Worm (Caenorhabditis elegans) whole organism, young adult: ENCODE measurements around the gene C01B10.9.

Experiments used
- B0019.2 ChIP-seq: fragments of 200-800 bp; sonication (Bioruptor generic); conservative IDR thresholded peaks from 2 replicates; pipeline ENCODE4 v1.3.6; 2022; ENCODE audit warnings: missing genetic modification reagents, missing genetic modification characterization, missing compliant biosample characterization
- B0336.3 ChIP-seq: fragments of 200-800 bp; sonication (Bioruptor generic); IDR thresholded peaks from 2 replicates; pipeline ENCODE4 v1.3.6; 2022; ENCODE audit warnings: missing genetic modification characterization, missing compliant biosample characterization
- C06A6.2 ChIP-seq: fragments of 200-800 bp; sonication (Bioruptor generic); conservative IDR thresholded peaks from 2 replicates; pipeline ENCODE4 v1.3.6; 2022; ENCODE audit warnings: missing genetic modification characterization, missing compliant biosample characterization
- D2030.7 ChIP-seq: fragments of 200-800 bp; sonication (Bioruptor generic); IDR thresholded peaks from 2 replicates; pipeline ENCODE4 v1.3.6; 2022; ENCODE audit warnings: missing genetic modification reagents, missing genetic modification characterization, missing compliant biosample characterization
- F23B12.7 ChIP-seq: sonication (generic microtip); optimal IDR thresholded peaks from 2 replicates; lab custom pipeline; 2017; ENCODE audit warnings: missing genetic modification characterization, mild to moderate bottlenecking, missing compliant biosample characterization, antibody characterized with exemption, moderate library complexity; ENCODE audit not compliant: insufficient read depth
- F33H1.4 ChIP-seq: fragments of 200-800 bp; sonication (Bioruptor generic); IDR thresholded peaks from 2 replicates; pipeline ENCODE4 v1.3.6; 2022; ENCODE audit warnings: missing genetic modification reagents, missing genetic modification characterization, missing compliant biosample characterization
- F37B4.10 ChIP-seq: fragments of 200-800 bp; sonication (Bioruptor generic); IDR thresholded peaks from 2 replicates; pipeline ENCODE4 v1.3.6; 2022; ENCODE audit warnings: missing genetic modification characterization, missing compliant biosample characterization
- F39B2.1 ChIP-seq: fragments of 200-800 bp; sonication (Bioruptor generic); IDR thresholded peaks from 2 replicates; pipeline ENCODE4 v1.3.6; 2022; ENCODE audit warnings: missing genetic modification reagents, missing genetic modification characterization, missing compliant biosample characterization
- F49E8.2 ChIP-seq: sonication (generic microtip); optimal IDR thresholded peaks from 3 replicates; lab custom pipeline; 2017; ENCODE audit warnings: missing genetic modification characterization, mild to moderate bottlenecking, missing compliant biosample characterization, antibody characterized with exemption, moderate library complexity; ENCODE audit not compliant: insufficient read depth
- F57A8.1 ChIP-seq: fragments of 200-800 bp; sonication (Bioruptor generic); optimal IDR thresholded peaks from 2 replicates; lab custom pipeline; 2018; ENCODE audit warnings: mild to moderate bottlenecking, missing genetic modification characterization, moderate library complexity, missing compliant biosample characterization
- F57C9.4 ChIP-seq: sonication (generic microtip); optimal IDR thresholded peaks from 2 replicates; lab custom pipeline; 2017; ENCODE audit warnings: mild to moderate bottlenecking, missing genetic modification characterization, missing compliant biosample characterization
- T26A5.8 ChIP-seq: sonication (generic microtip); optimal IDR thresholded peaks from 2 replicates; lab custom pipeline; 2016; ENCODE audit warnings: missing genetic modification characterization, missing compliant biosample characterization
- Y56A3A.18 ChIP-seq: fragments of 200-800 bp; sonication (Bioruptor generic); IDR thresholded peaks from 2 replicates; pipeline ENCODE4 v1.3.6; 2022; ENCODE audit warnings: missing genetic modification reagents, missing genetic modification characterization, missing compliant biosample characterization
- Y67H2A.10 ChIP-seq: fragments of 200-800 bp; sonication (Bioruptor generic); conservative IDR thresholded peaks from 2 replicates; pipeline ENCODE4 v1.3.6; 2022; ENCODE audit warnings: missing genetic modification reagents, missing genetic modification characterization, missing compliant biosample characterization
- Y79H2A.3 ChIP-seq: fragments of 200-800 bp; sonication (Bioruptor generic); conservative IDR thresholded peaks from 2 replicates; pipeline ENCODE4 v1.3.6; 2022; ENCODE audit warnings: missing genetic modification reagents, missing genetic modification characterization, missing compliant biosample characterization
- aptf-3 ChIP-seq: fragments of 200-800 bp; sonication (Bioruptor generic); IDR thresholded peaks from 2 replicates; pipeline ENCODE4 v1.3.6; 2022; ENCODE audit warnings: missing genetic modification characterization, missing compliant biosample characterization
- attf-5 ChIP-seq: fragments of 200-800 bp; sonication (Bioruptor generic); optimal IDR thresholded peaks from 2 replicates; lab custom pipeline; 2018; ENCODE audit warnings: mild to moderate bottlenecking, missing genetic modification characterization, missing compliant biosample characterization
- cebp-1 ChIP-seq, 2 experiments: fragments of 200-800 bp in 1 of 2; sonication (Bioruptor generic) in 1 of 2; sonication (generic microtip) in 1 of 2; IDR thresholded peaks in 1 of 2; optimal IDR thresholded peaks in 1 of 2; 2 replicates each; pipeline versions ENCODE4 v1.3.6 to Lab custom; 2017 to 2022; ENCODE audit warnings: missing compliant biosample characterization in 2 of 2, missing genetic modification characterization in 2 of 2, mild to moderate bottlenecking in 1 of 2, missing genetic modification reagents in 1 of 2, moderate library complexity in 1 of 2
- ceh-100 ChIP-seq: fragments of 200-800 bp; sonication (Bioruptor generic); IDR thresholded peaks from 2 replicates; pipeline ENCODE4 v1.3.6; 2022; ENCODE audit warnings: missing genetic modification reagents, missing genetic modification characterization, missing compliant biosample characterization
- ceh-40 ChIP-seq: fragments of 200-800 bp; sonication (Bioruptor generic); IDR thresholded peaks from 2 replicates; pipeline ENCODE4 v1.3.6; 2022; ENCODE audit warnings: missing genetic modification characterization, missing compliant biosample characterization
- ceh-91 ChIP-seq: fragments of 200-800 bp; sonication (Bioruptor generic); IDR thresholded peaks from 2 replicates; pipeline ENCODE4 v1.3.6; 2022; ENCODE audit warnings: missing genetic modification reagents, missing genetic modification characterization, missing compliant biosample characterization
- dpff-1 ChIP-seq: sonication (generic microtip); optimal IDR thresholded peaks from 2 replicates; lab custom pipeline; 2017; ENCODE audit warnings: mild to moderate bottlenecking, missing genetic modification characterization, missing compliant biosample characterization
- efl-1 ChIP-seq: fragments of 150-350 bp; optimal IDR thresholded peaks from 2 replicates; lab custom pipeline; 2014; ENCODE audit warnings: missing biosample characterization, missing genetic modification reagents, missing genetic modification characterization
- fkh-3 ChIP-seq: sonication (generic microtip); optimal IDR thresholded peaks from 2 replicates; lab custom pipeline; 2016; ENCODE audit warnings: mild to moderate bottlenecking, missing genetic modification characterization, missing compliant biosample characterization
- gei-17 ChIP-seq: fragments of 200-800 bp; sonication (Bioruptor generic); optimal IDR thresholded peaks from 2 replicates; lab custom pipeline; 2018; ENCODE audit warnings: mild to moderate bottlenecking, missing genetic modification characterization, missing compliant biosample characterization
- him-1 ChIP-seq: sonication (generic microtip); optimal IDR thresholded peaks from 2 replicates; lab custom pipeline; 2016; ENCODE audit warnings: missing genotype, missing genetic modification reagents, missing genetic modification characterization, missing compliant biosample characterization
- let-526 ChIP-seq: fragments of 200-800 bp; sonication (Bioruptor generic); IDR thresholded peaks from 2 replicates; pipeline ENCODE4 v1.3.6; 2022; ENCODE audit warnings: missing genetic modification reagents, missing genetic modification characterization, missing compliant biosample characterization
- lin-26 ChIP-seq: fragments of 200-800 bp; sonication (Bioruptor generic); IDR thresholded peaks from 2 replicates; pipeline ENCODE4 v1.3.6; 2022; ENCODE audit warnings: missing genetic modification reagents, missing genetic modification characterization, missing compliant biosample characterization
- lir-1 ChIP-seq: fragments of 200-800 bp; sonication (Bioruptor generic); conservative IDR thresholded peaks from 2 replicates; pipeline ENCODE4 v1.3.6; 2022; ENCODE audit warnings: missing genetic modification reagents, missing genetic modification characterization, missing compliant biosample characterization
- lsy-27 ChIP-seq: sonication (generic microtip); optimal IDR thresholded peaks from 2 replicates; lab custom pipeline; 2017; ENCODE audit warnings: missing genetic modification characterization, mild to moderate bottlenecking, missing compliant biosample characterization, antibody characterized with exemption, missing genotype, borderline replicate concordance; ENCODE audit not compliant: insufficient read depth
- madf-10 ChIP-seq: sonication (generic microtip); optimal IDR thresholded peaks from 2 replicates; lab custom pipeline; 2016; ENCODE audit warnings: mild to moderate bottlenecking, missing genetic modification characterization, missing compliant biosample characterization
- madf-8 ChIP-seq: fragments of 200-800 bp; sonication (Bioruptor generic); conservative IDR thresholded peaks from 2 replicates; pipeline ENCODE4 v1.3.6; 2022; ENCODE audit warnings: missing genetic modification reagents, missing genetic modification characterization, missing compliant biosample characterization
- mel-28 ChIP-seq: sonication (generic microtip); optimal IDR thresholded peaks from 2 replicates; lab custom pipeline; 2016; ENCODE audit warnings: borderline replicate concordance, mild to moderate bottlenecking, missing genetic modification characterization, missing compliant biosample characterization
- nhr-120 ChIP-seq: fragments of 200-800 bp; sonication (Bioruptor generic); IDR thresholded peaks from 2 replicates; pipeline ENCODE4 v1.3.6; 2022; ENCODE audit warnings: missing genetic modification characterization, missing compliant biosample characterization
- nhr-27 ChIP-seq: fragments of 200-800 bp; sonication (Bioruptor generic); optimal IDR thresholded peaks from 2 replicates; lab custom pipeline; 2018; ENCODE audit warnings: mild to moderate bottlenecking, missing genetic modification characterization, moderate library complexity, missing compliant biosample characterization
- nhr-80 ChIP-seq: sonication (generic microtip); optimal IDR thresholded peaks from 2 replicates; lab custom pipeline; 2016; ENCODE audit warnings: missing genetic modification characterization, missing compliant biosample characterization
- snpc-1.1 ChIP-seq: sonication (generic microtip); optimal IDR thresholded peaks from 2 replicates; lab custom pipeline; 2017; ENCODE audit warnings: missing genetic modification characterization, mild to moderate bottlenecking, missing compliant biosample characterization, antibody characterized with exemption, moderate library complexity, missing genotype, missing genetic modification reagents; ENCODE audit not compliant: insufficient read depth
- snpc-1.3 ChIP-seq: sonication (generic microtip); optimal IDR thresholded peaks from 2 replicates; lab custom pipeline; 2017; ENCODE audit warnings: missing genetic modification characterization, mild to moderate bottlenecking, missing compliant biosample characterization, antibody characterized with exemption, moderate library complexity, missing genotype, missing genetic modification reagents; ENCODE audit not compliant: insufficient read depth
- snpc-4 ChIP-seq, 5 experiments: fragments of 150-350 bp in 1 of 5; sonication (generic microtip) in 4 of 5; optimal IDR thresholded peaks; 2 replicates each; lab custom pipeline; 2014 to 2018; ENCODE audit warnings: missing genetic modification characterization in 5 of 5, missing biosample characterization in 3 of 5, antibody characterized with exemption in 2 of 5, mild to moderate bottlenecking in 2 of 5, missing compliant biosample characterization in 2 of 5, missing genotype in 2 of 5, moderate library complexity in 2 of 5, missing genetic modification reagents in 1 of 5
- somi-1 ChIP-seq: fragments of 200-800 bp; sonication (Bioruptor generic); optimal IDR thresholded peaks from 2 replicates; lab custom pipeline; 2018; ENCODE audit warnings: mild to moderate bottlenecking, missing genetic modification characterization, missing compliant biosample characterization
- tbx-9 ChIP-seq: sonication (generic microtip); optimal IDR thresholded peaks from 2 replicates; lab custom pipeline; 2016; ENCODE audit warnings: borderline replicate concordance, missing genetic modification characterization, inconsistent platforms, missing compliant biosample characterization
- tlf-1 ChIP-seq: fragments of 200-800 bp; sonication (Bioruptor generic); optimal IDR thresholded peaks from 2 replicates; lab custom pipeline; 2018; ENCODE audit warnings: mild to moderate bottlenecking, missing genetic modification characterization, missing compliant biosample characterization
- unc-130 ChIP-seq: sonication (generic microtip); optimal IDR thresholded peaks from 2 replicates; lab custom pipeline; 2016; ENCODE audit warnings: missing genetic modification reagents, missing genetic modification characterization, missing compliant biosample characterization
- unc-62 ChIP-seq: fragments of 150-350 bp; optimal IDR thresholded peaks from 2 replicates; lab custom pipeline; 2014; ENCODE audit warnings: missing biosample characterization, missing genetic modification reagents, missing genetic modification characterization
- ztf-25 ChIP-seq: fragments of 200-800 bp; sonication (Bioruptor generic); IDR thresholded peaks from 2 replicates; pipeline ENCODE4 v1.3.6; 2022; ENCODE audit warnings: missing genetic modification reagents, missing genetic modification characterization, missing compliant biosample characterization
- ztf-26 ChIP-seq: sonication (generic microtip); optimal IDR thresholded peaks from 2 replicates; lab custom pipeline; 2017; ENCODE audit warnings: missing genetic modification characterization, missing compliant biosample characterization
- ztf-6 ChIP-seq: fragments of 200-800 bp; sonication (Bioruptor generic); IDR thresholded peaks from 2 replicates; pipeline ENCODE4 v1.3.6; 2022; ENCODE audit warnings: missing genetic modification reagents, missing genetic modification characterization, missing compliant biosample characterization

C01B10.9 gene

DNA sequence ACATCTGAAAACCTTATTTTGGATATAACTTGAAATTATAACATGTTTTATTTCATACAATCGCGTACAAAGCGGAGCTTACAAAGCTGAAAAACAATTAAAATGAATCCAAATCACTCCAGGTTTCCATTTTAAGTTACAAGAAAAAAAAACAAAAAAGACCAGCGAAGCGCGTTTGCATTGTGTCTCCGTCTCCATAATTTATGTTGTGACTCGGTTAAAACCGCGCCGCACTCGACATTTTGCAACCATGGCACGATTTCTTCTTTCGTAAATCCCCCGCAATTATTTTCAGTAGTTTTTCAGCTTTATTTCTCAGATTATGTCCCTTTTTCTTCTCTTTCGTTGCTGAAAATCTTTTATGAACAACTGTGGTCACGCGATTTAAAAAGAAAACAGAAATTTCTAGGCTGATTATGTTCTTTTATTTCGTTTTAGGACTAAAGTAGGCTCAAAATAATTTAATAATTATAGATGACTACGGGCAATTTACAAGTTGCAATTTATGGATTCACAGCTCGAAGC, 46.6 kb upstream of the C01B10.9 start, which contains the start of the genes F38A5.2 and dnj-11 (continued):
- TF ChIP-seq tbx-9 (tag; lab: Kevin White, UChicago) (no peak), nhr-120 (GFP tag; lab: Robert Waterston, UW) (no peak), F33H1.4 (0 out of 2 replicates have a peak, but pooled peaks have one; percentile 23), F39B2.1 (GFP tag; lab: Robert Waterston, UW) (no peak), nhr-80 (tag; lab: Kevin White, UChicago) (peak; percentile 40), B0019.2 (GFP tag; lab: Robert Waterston, UW) (no peak), Y67H2A.10 (no peak), attf-5 (GFP tag; lab: Kevin White, UChicago) (peak; percentile 82), F23B12.7 (peak; percentile 90), madf-8 (no peak), somi-1 (GFP tag; lab: Kevin White, UChicago) (no peak), lir-1 (no peak), F57A8.1 (GFP tag; lab: Kevin White, UChicago) (no peak), dpff-1 (no peak), nhr-27 (no peak), D2030.7 (peak; percentile 69), him-1 (tag; lab: Kevin White, UChicago) (no peak), efl-1 (GFP tag; lab: Kevin White, UChicago) (peak; percentile 61), ceh-100 (GFP tag; lab: Robert Waterston, UW) (peak; percentile 54; the same call in 1 of the 2 replicates), F57C9.4 (tag; lab: Kevin White, UChicago) (no peak), snpc-1.3 (tag; lab: Kevin White, UChicago) (peak; percentile 42), C06A6.2 (no peak), F37B4.10 (no peak), cebp-1 (GFP tag; IDR thresholded peaks at IDR 0.05; lab: Robert Waterston, UW) (no peak), cebp-1 (tag; optimal IDR thresholded peaks at IDR 0.05; lab: Kevin White, UChicago) (peak; percentile 75), lin-26 (GFP tag; lab: Robert Waterston, UW) (no peak), unc-62 (GFP tag; lab: Kevin White, UChicago) (no peak), madf-10 (no peak), let-526 (GFP tag; lab: Robert Waterston, UW) (no peak), aptf-3 (GFP tag; lab: Robert Waterston, UW) (no peak), snpc-1.1 (tag; lab: Kevin White, UChicago) (no peak), ztf-26 (no peak), lsy-27 (tag; lab: Kevin White, UChicago) (no peak), mel-28 (tag; lab: Kevin White, UChicago) (no peak), snpc-4 (GFP tag; optimal IDR thresholded peaks at IDR 0.05; lab: Kevin White, UChicago) (peak; percentile 45), snpc-4 (tag; optimal IDR thresholded peaks at IDR 0.05; lab: Kevin White, UChicago) (peak in 3 of 4 experiments; percentile 77 to 87 (median 80)), ztf-6 (GFP tag; lab: Robert Waterston, UW) (no peak), F49E8.2 (tag; lab: Kevin White, UChicago) (peak; percentile 49), ceh-91 (GFP tag; lab: Robert Waterston, UW) (no peak), gei-17 (GFP tag; lab: Kevin White, UChicago) (no peak), Y56A3A.18 (GFP tag; lab: Robert Waterston, UW) (no peak), tlf-1 (GFP tag; lab: Kevin White, UChicago) (peak; percentile 14), ceh-40 (GFP tag; lab: Robert Waterston, UW) (no peak), ztf-25 (no peak), unc-130 (GFP tag; lab: Kevin White, UChicago) (no peak), fkh-3 (tag; lab: Kevin White, UChicago) (no peak), T26A5.8 (tag; lab: Kevin White, UChicago) (no peak), B0336.3 (GFP tag; lab: Robert Waterston, UW) (no peak), Y79H2A.3 (GFP tag; lab: Robert Waterston, UW) (no peak)
